Worm (Caenorhabditis elegans) whole organism, L4 larva: ENCODE results near the gene F55B12.2.
A peak's percentile ranks its signal among the peaks of the same experiment; 100 is the strongest.

Source experiments
- F26F4.8 ChIP-seq: fragments of 200-800 bp; sonication (Bioruptor generic); conservative IDR thresholded peaks from 2 replicates; pipeline ENCODE4 v1.3.6; 2022; ENCODE audit warnings: missing genetic modification characterization, missing compliant biosample characterization
- F49E8.2 ChIP-seq: sonication (generic microtip); optimal IDR thresholded peaks from 2 replicates; lab custom pipeline; 2016; ENCODE audit warnings: missing compliant biosample characterization, mild to moderate bottlenecking, missing genetic modification characterization, borderline replicate concordance
- T20F7.1 ChIP-seq: fragments of 200-800 bp; sonication (Bioruptor generic); optimal IDR thresholded peaks from 2 replicates; lab custom pipeline; 2018; ENCODE audit warnings: mild to moderate bottlenecking, missing genetic modification characterization, missing compliant biosample characterization
- Y48G9A.11 ChIP-seq: fragments of 200-800 bp; sonication (Bioruptor generic); IDR thresholded peaks from 2 replicates; pipeline ENCODE4 v1.3.6; 2022; ENCODE audit warnings: missing genetic modification reagents, missing genetic modification characterization, missing compliant biosample characterization
- ZK546.5 ChIP-seq, 2 experiments: sonication (generic microtip); optimal IDR thresholded peaks; 2 replicates each; lab custom pipeline; 2017; ENCODE audit warnings: missing biosample characterization in 2 of 2, missing genetic modification characterization in 2 of 2
- aha-1 ChIP-seq: fragments of 150-350 bp; peaks from one replicate; lab custom pipeline; 2014; ENCODE audit warnings: missing biosample characterization, missing genetic modification characterization
- ama-1 ChIP-seq: fragments of 150-350 bp; optimal IDR thresholded peaks from 2 replicates; lab custom pipeline; 2014; ENCODE audit warnings: inconsistent platforms, mixed read lengths
- arid-1 ChIP-seq: fragments of 200-800 bp; sonication (Bioruptor generic); conservative IDR thresholded peaks from 2 replicates; pipeline ENCODE4 v1.3.6; 2022; ENCODE audit warnings: missing genetic modification reagents, missing genetic modification characterization, missing compliant biosample characterization
- ceh-44 ChIP-seq: fragments of 200-800 bp; sonication (Bioruptor generic); IDR thresholded peaks from 2 replicates; pipeline ENCODE4 v1.3.6; 2022; ENCODE audit warnings: missing genetic modification reagents, missing genetic modification characterization, missing compliant biosample characterization
- ces-1 ChIP-seq: fragments of 150-350 bp; sonication (generic microtip); optimal IDR thresholded peaks from 4 replicates; lab custom pipeline; 2014; ENCODE audit warnings: missing biosample characterization, missing genetic modification reagents, missing genetic modification characterization
- daf-16 ChIP-seq, 3 experiments: sonication (generic microtip); optimal IDR thresholded peaks; 2 replicates each; lab custom pipeline; 2016 to 2017; ENCODE audit warnings: missing genetic modification characterization in 3 of 3, missing genetic modification reagents in 3 of 3, mild to moderate bottlenecking in 2 of 3, missing compliant biosample characterization in 2 of 3, missing biosample characterization in 1 of 3, moderate library complexity in 1 of 3
- dmd-6 ChIP-seq: fragments of 200-800 bp; sonication (Bioruptor generic); IDR thresholded peaks from 2 replicates; pipeline ENCODE4 v1.3.6; 2022; ENCODE audit warnings: missing genetic modification reagents, missing genetic modification characterization, missing compliant biosample characterization
- dve-1 ChIP-seq: sonication (generic microtip); optimal IDR thresholded peaks from 2 replicates; lab custom pipeline; 2017; ENCODE audit warnings: antibody characterized with exemption, mild to moderate bottlenecking, missing genetic modification characterization, missing compliant biosample characterization; ENCODE audit not compliant: insufficient read depth
- fkh-10 ChIP-seq: fragments of 150-350 bp; optimal IDR thresholded peaks from 2 replicates; lab custom pipeline; 2014; ENCODE audit warnings: missing biosample characterization, missing genetic modification reagents, missing genetic modification characterization
- hif-1 ChIP-seq, 2 experiments: sonication (generic microtip); optimal IDR thresholded peaks; 2 replicates each; lab custom pipeline; 2016 to 2017; ENCODE audit warnings: missing compliant biosample characterization in 2 of 2, missing genetic modification characterization in 2 of 2, missing genetic modification reagents in 2 of 2, missing genotype in 2 of 2, mild to moderate bottlenecking in 1 of 2
- hlh-11 ChIP-seq: fragments of 200-800 bp; sonication (Bioruptor generic); optimal IDR thresholded peaks from 2 replicates; lab custom pipeline; 2018; ENCODE audit warnings: mild to moderate bottlenecking, missing genetic modification characterization, missing compliant biosample characterization
- hlh-30 ChIP-seq: sonication (generic microtip); optimal IDR thresholded peaks from 2 replicates; lab custom pipeline; 2017; ENCODE audit warnings: antibody characterized with exemption, mild to moderate bottlenecking, missing genetic modification characterization, missing compliant biosample characterization; ENCODE audit not compliant: insufficient read depth
- hmg-1.1 ChIP-seq: fragments of 200-800 bp; sonication (Bioruptor generic); IDR thresholded peaks from 2 replicates; pipeline ENCODE4 v1.3.6; 2022; ENCODE audit warnings: missing genetic modification reagents, missing genetic modification characterization, missing compliant biosample characterization
- lin-38 ChIP-seq: fragments of 200-800 bp; sonication (Bioruptor generic); IDR thresholded peaks from 2 replicates; pipeline ENCODE4 v1.3.6; 2022; ENCODE audit warnings: missing genetic modification reagents, missing genetic modification characterization, missing compliant biosample characterization
- lsy-2 ChIP-seq, 2 experiments: fragments of 150-350 bp in 1 of 2; sonication (generic microtip) in 1 of 2; optimal IDR thresholded peaks; 2 replicates each; lab custom pipeline; 2014 to 2017; ENCODE audit warnings: missing biosample characterization in 2 of 2, missing genetic modification characterization in 2 of 2
- mdt-29 ChIP-seq: fragments of 200-800 bp; sonication (Bioruptor generic); IDR thresholded peaks from 2 replicates; pipeline ENCODE4 v1.3.6; 2022; ENCODE audit warnings: missing genetic modification reagents, missing genetic modification characterization, missing compliant biosample characterization
- mep-1 ChIP-seq: fragments of 150-350 bp; sonication (generic microtip); optimal IDR thresholded peaks from 3 replicates; lab custom pipeline; 2014; ENCODE audit warnings: missing biosample characterization, missing genetic modification characterization
- mes-2 ChIP-seq: sonication (generic microtip); optimal IDR thresholded peaks from 2 replicates; lab custom pipeline; 2016; ENCODE audit warnings: missing genotype, mild to moderate bottlenecking, missing genetic modification characterization, missing compliant biosample characterization; ENCODE audit not compliant: poor library complexity, severe bottlenecking
- nhr-102 ChIP-seq: sonication (generic microtip); optimal IDR thresholded peaks from 2 replicates; lab custom pipeline; 2016; ENCODE audit warnings: mild to moderate bottlenecking, missing genetic modification characterization, moderate library complexity, missing compliant biosample characterization
- nhr-28 ChIP-seq: fragments of 150-350 bp; optimal IDR thresholded peaks from 2 replicates; lab custom pipeline; 2014; ENCODE audit warnings: missing biosample characterization, missing genetic modification characterization
- nhr-48 ChIP-seq: sonication (generic microtip); optimal IDR thresholded peaks from 2 replicates; lab custom pipeline; 2016; ENCODE audit warnings: mild to moderate bottlenecking, missing genetic modification characterization, missing compliant biosample characterization
- nhr-6 ChIP-seq: fragments of 150-350 bp; optimal IDR thresholded peaks from 2 replicates; lab custom pipeline; 2014; ENCODE audit warnings: missing biosample characterization, missing genetic modification characterization
- pha-4 ChIP-seq, 2 experiments: fragments of 150-350 bp in 1 of 2; fragments of 200-800 bp in 1 of 2; sonication (Bioruptor generic) in 1 of 2; IDR thresholded peaks in 1 of 2; optimal IDR thresholded peaks in 1 of 2; 2 replicates each; pipeline versions ENCODE4 v1.3.6 to Lab custom; 2014 to 2022; ENCODE audit warnings: missing genetic modification characterization in 2 of 2, missing genetic modification reagents in 2 of 2, missing biosample characterization in 1 of 2, missing compliant biosample characterization in 1 of 2
- rbr-2 ChIP-seq: sonication (generic microtip); optimal IDR thresholded peaks from 2 replicates; lab custom pipeline; 2016; ENCODE audit warnings: missing genotype, missing genetic modification characterization, missing compliant biosample characterization
- tra-1 ChIP-seq: fragments of 200-800 bp; sonication (Bioruptor generic); IDR thresholded peaks from 2 replicates; pipeline ENCODE4 v1.3.6; 2022; ENCODE audit warnings: missing genetic modification reagents, missing genetic modification characterization, missing compliant biosample characterization
- unc-130 ChIP-seq: sonication (generic microtip); optimal IDR thresholded peaks from 2 replicates; lab custom pipeline; 2016; ENCODE audit warnings: missing genetic modification reagents, missing genetic modification characterization, missing compliant biosample characterization
- unc-62 ChIP-seq, 3 experiments: fragments of 150-350 bp in 1 of 3; sonication (generic microtip); optimal IDR thresholded peaks in 2 of 3; peaks in 1 of 3; 1 replicate in 1 of 3; 2 replicates in 2 of 3; lab custom pipeline; 2014 to 2017; ENCODE audit warnings: missing biosample characterization in 3 of 3, missing genetic modification characterization in 3 of 3, missing genetic modification reagents in 3 of 3, missing genotype in 1 of 3

Gene F55B12.2

ce11 chrV:13787948-13788681 is 28.7 kb downstream of the F55B12.2 start (continued):
- peak; percentile 51 for TF ChIP-seq aha-1

- TF ChIP-seq lsy-2 (tag; optimal IDR thresholded peaks at IDR 0.05; lab: Kevin White, UChicago) (peak in 1 of 2 experiments; percentile 86), hmg-1.1 (GFP tag; lab: Robert Waterston, UW) (0 out of 2 replicates have a peak, but pooled peaks have one; percentile 12), nhr-48 (peak; percentile 67), dmd-6 (GFP tag; lab: Robert Waterston, UW) (peak; percentile 69), nhr-28 (tag; lab: Kevin White, UChicago) (peak; percentile 74), mes-2 (peak; percentile 57), dve-1 (tag; lab: Kevin White, UChicago) (peak; percentile 87), hlh-11 (peak; percentile 77), unc-62 (GFP tag; optimal IDR thresholded peaks at IDR 0.05 in 1 of 2; lab: Kevin White, UChicago) (peak in 1 of 2 experiments; percentile 71), unc-62 (tag; optimal IDR thresholded peaks at IDR 0.05; lab: Kevin White, UChicago) (no peak), ama-1 (lab: Kevin White, UChicago) (peak; percentile 51), unc-130 (GFP tag; lab: Kevin White, UChicago) (peak; percentile 3), ceh-44 (GFP tag; lab: Robert Waterston, UW) (no peak), F26F4.8 (GFP tag; lab: Robert Waterston, UW) (no peak), tra-1 (GFP tag; lab: Robert Waterston, UW) (0 out of 2 replicates have a peak, but pooled peaks have one; percentile 24), arid-1 (GFP tag; lab: Robert Waterston, UW) (no peak), F49E8.2 (tag; lab: Kevin White, UChicago) (no peak), rbr-2 (tag; lab: Kevin White, UChicago) (peak; percentile 9), mep-1 (tag; lab: Kevin White, UChicago) (peak; percentile 11), ces-1 (GFP tag; lab: Kevin White, UChicago) (no peak), nhr-6 (tag; lab: Kevin White, UChicago) (peak; percentile 78), lin-38 (GFP tag; lab: Robert Waterston, UW) (0 out of 2 replicates have a peak, but pooled peaks have one; percentile 31), Y48G9A.11 (GFP tag; lab: Robert Waterston, UW) (no peak), nhr-102 (tag; lab: Kevin White, UChicago) (no peak), pha-4 (GFP tag; IDR thresholded peaks at IDR 0.05; lab: Robert Waterston, UW) (no peak), pha-4 (tag; optimal IDR thresholded peaks at IDR 0.05; lab: Kevin White, UChicago) (no peak), T20F7.1 (GFP tag; lab: Kevin White, UChicago) (peak; percentile 19), hif-1 (tag; optimal IDR thresholded peaks at IDR 0.05; lab: Kevin White, UChicago) (peak in 1 of 2 experiments; percentile 79), mdt-29 (GFP tag; lab: Robert Waterston, UW) (no peak), fkh-10 (GFP tag; lab: Kevin White, UChicago) (no peak), hlh-30 (tag; lab: Kevin White, UChicago) (peak; percentile 16), daf-16 (GFP tag; optimal IDR thresholded peaks at IDR 0.05; lab: Kevin White, UChicago) (no peak), daf-16 (tag; optimal IDR thresholded peaks at IDR 0.05; lab: Kevin White, UChicago) (peak; percentile 85)
Measured at ce11 chrV:13787225-13787898, 29.4 kb downstream of the F55B12.2 start, which contains the start of the genes F53C11.4 and F53C11.5. Gene F53C11.4, minus strand, starts transcription at chrV:13787352. Gene F53C11.5, plus strand, starts transcription at chrV:13787549.

ce11 chrV:13785767-13786166 is 31.0 kb downstream of the F55B12.2 start:
- TF ChIP-seq unc-62 (GFP tag; optimal IDR thresholded peaks at IDR 0.05 in 1 of 2; lab: Kevin White, UChicago) (peak in 1 of 2 experiments; percentile 51), unc-62 (tag; optimal IDR thresholded peaks at IDR 0.05; lab: Kevin White, UChicago) (no peak), ZK546.5 (tag; optimal IDR thresholded peaks at IDR 0.05; lab: Kevin White, UChicago) (no peak), aha-1 (peak; percentile 84)
- TF ChIP-seq, all 104 proteins: peak for 2
